Worm (Caenorhabditis elegans) whole organism, late embryonic: ENCODE measurements around the gene Y54G11A.14.
A peak's percentile ranks its signal among the peaks of the same experiment; 100 is the strongest.

Experiments used
- C08G9.2 ChIP-seq: sonication (generic microtip); optimal IDR thresholded peaks from 2 replicates; lab custom pipeline; 2016; ENCODE audit warnings: mild to moderate bottlenecking, missing genetic modification characterization, moderate library complexity, missing compliant biosample characterization
- K02D7.2 ChIP-seq: sonication (generic microtip); optimal IDR thresholded peaks from 2 replicates; lab custom pipeline; 2017; ENCODE audit warnings: mild to moderate bottlenecking, missing genetic modification characterization, missing compliant biosample characterization
- K09A11.1 ChIP-seq: sonication (generic microtip); optimal IDR thresholded peaks from 2 replicates; lab custom pipeline; 2017; ENCODE audit warnings: antibody characterized with exemption, mild to moderate bottlenecking, missing genetic modification characterization, missing compliant biosample characterization; ENCODE audit not compliant: insufficient read depth
- Y22D7AL.16 ChIP-seq: sonication (generic microtip); optimal IDR thresholded peaks from 2 replicates; lab custom pipeline; 2016; ENCODE audit warnings: missing genetic modification characterization, missing compliant biosample characterization
- ahr-1 ChIP-seq: sonication (generic microtip); optimal IDR thresholded peaks from 2 replicates; lab custom pipeline; 2016; ENCODE audit warnings: missing genetic modification characterization, missing compliant biosample characterization
- ama-1 ChIP-seq: fragments of 150-350 bp; optimal IDR thresholded peaks from 2 replicates; lab custom pipeline; 2014
- ceh-14 ChIP-seq: sonication (generic microtip); optimal IDR thresholded peaks from 2 replicates; lab custom pipeline; 2016; ENCODE audit warnings: missing genotype, missing genetic modification characterization, missing compliant biosample characterization
- ceh-18 ChIP-seq: sonication (generic microtip); optimal IDR thresholded peaks from 2 replicates; lab custom pipeline; 2016; ENCODE audit warnings: missing genetic modification characterization, missing compliant biosample characterization
- ceh-19 ChIP-seq: fragments of 200-800 bp; sonication (Bioruptor generic); optimal IDR thresholded peaks from 2 replicates; lab custom pipeline; 2018; ENCODE audit warnings: mild to moderate bottlenecking, missing genetic modification characterization, missing compliant biosample characterization
- ceh-2 ChIP-seq: sonication (generic microtip); optimal IDR thresholded peaks from 2 replicates; lab custom pipeline; 2016; ENCODE audit warnings: missing genotype, missing genetic modification characterization, missing compliant biosample characterization
- ceh-22 ChIP-seq: sonication (generic microtip); optimal IDR thresholded peaks from 2 replicates; lab custom pipeline; 2017; ENCODE audit warnings: missing biosample characterization, missing genetic modification characterization
- ceh-24 ChIP-seq: sonication (generic microtip); optimal IDR thresholded peaks from 2 replicates; lab custom pipeline; 2016; ENCODE audit warnings: mild to moderate bottlenecking, missing genetic modification characterization, missing compliant biosample characterization
- ceh-30 ChIP-seq: fragments of 150-350 bp; optimal IDR thresholded peaks from 2 replicates; lab custom pipeline; 2014; ENCODE audit warnings: missing biosample characterization, missing genetic modification characterization
- ceh-34 ChIP-seq: sonication (generic microtip); optimal IDR thresholded peaks from 2 replicates; lab custom pipeline; 2016; ENCODE audit warnings: mild to moderate bottlenecking, missing genetic modification characterization, missing compliant biosample characterization
- ceh-45 ChIP-seq: fragments of 200-800 bp; sonication (Bioruptor generic); IDR thresholded peaks from 2 replicates; pipeline ENCODE4 v1.3.6; 2022; ENCODE audit warnings: missing genetic modification reagents, missing genetic modification characterization, missing compliant biosample characterization
- ceh-48 ChIP-seq: sonication (generic microtip); optimal IDR thresholded peaks from 2 replicates; lab custom pipeline; 2016; ENCODE audit warnings: missing genetic modification characterization, inconsistent platforms, missing compliant biosample characterization
- ceh-6 ChIP-seq: fragments of 200-800 bp; sonication (Bioruptor generic); optimal IDR thresholded peaks from 2 replicates; lab custom pipeline; 2018; ENCODE audit warnings: mild to moderate bottlenecking, missing genetic modification characterization, missing compliant biosample characterization
- ceh-9 ChIP-seq: sonication (generic microtip); optimal IDR thresholded peaks from 2 replicates; lab custom pipeline; 2016; ENCODE audit warnings: mild to moderate bottlenecking, missing genetic modification characterization, inconsistent platforms, missing compliant biosample characterization
- che-1 ChIP-seq: sonication (generic microtip); optimal IDR thresholded peaks from 2 replicates; lab custom pipeline; 2016; ENCODE audit warnings: mild to moderate bottlenecking, missing genetic modification characterization, missing compliant biosample characterization
- dve-1 ChIP-seq: sonication (generic microtip); optimal IDR thresholded peaks from 2 replicates; lab custom pipeline; 2017; ENCODE audit warnings: antibody characterized with exemption, mild to moderate bottlenecking, missing genetic modification characterization, missing compliant biosample characterization
- elt-2 ChIP-seq: sonication (generic microtip); optimal IDR thresholded peaks from 2 replicates; lab custom pipeline; 2016; ENCODE audit warnings: missing genetic modification reagents, missing genetic modification characterization, missing compliant biosample characterization
- elt-4 ChIP-seq: sonication (generic microtip); optimal IDR thresholded peaks from 2 replicates; lab custom pipeline; 2016; ENCODE audit warnings: missing genetic modification characterization, missing compliant biosample characterization
- ets-4 ChIP-seq: sonication (generic microtip); optimal IDR thresholded peaks from 2 replicates; lab custom pipeline; 2016; ENCODE audit warnings: missing genetic modification characterization, missing compliant biosample characterization
- eyg-1 ChIP-seq: sonication (generic microtip); optimal IDR thresholded peaks from 2 replicates; lab custom pipeline; 2016; ENCODE audit warnings: missing genotype, missing genetic modification characterization, missing compliant biosample characterization
- fax-1 ChIP-seq: sonication (generic microtip); optimal IDR thresholded peaks from 2 replicates; lab custom pipeline; 2016; ENCODE audit warnings: missing genotype, missing genetic modification characterization, missing compliant biosample characterization
- fkh-10 ChIP-seq: fragments of 150-350 bp; optimal IDR thresholded peaks from 2 replicates; lab custom pipeline; 2014; ENCODE audit warnings: missing biosample characterization, missing genetic modification reagents, missing genetic modification characterization
- fkh-6 ChIP-seq: sonication (generic microtip); optimal IDR thresholded peaks from 2 replicates; lab custom pipeline; 2016; ENCODE audit warnings: missing genetic modification characterization, missing compliant biosample characterization
- gmeb-2 ChIP-seq: sonication (generic microtip); optimal IDR thresholded peaks from 2 replicates; lab custom pipeline; 2016; ENCODE audit warnings: missing genetic modification characterization, inconsistent platforms, missing compliant biosample characterization
- hlh-13 ChIP-seq: fragments of 200-800 bp; sonication (Bioruptor generic); optimal IDR thresholded peaks from 2 replicates; lab custom pipeline; 2018; ENCODE audit warnings: mild to moderate bottlenecking, missing genetic modification characterization, missing compliant biosample characterization
- hlh-30 ChIP-seq: sonication (generic microtip); optimal IDR thresholded peaks from 2 replicates; lab custom pipeline; 2017; ENCODE audit warnings: antibody characterized with exemption, missing genetic modification characterization, missing compliant biosample characterization; ENCODE audit not compliant: insufficient read depth
- hlh-6 ChIP-seq: sonication (generic microtip); optimal IDR thresholded peaks from 2 replicates; lab custom pipeline; 2016; ENCODE audit warnings: missing genotype, missing genetic modification characterization, missing compliant biosample characterization
- lim-6 ChIP-seq: sonication (generic microtip); optimal IDR thresholded peaks from 2 replicates; lab custom pipeline; 2016; ENCODE audit warnings: missing genetic modification characterization, missing compliant biosample characterization
- mec-3 ChIP-seq: sonication (generic microtip); optimal IDR thresholded peaks from 2 replicates; lab custom pipeline; 2016; ENCODE audit warnings: borderline replicate concordance, missing genetic modification characterization, missing compliant biosample characterization
- nfya-1 ChIP-seq: sonication (generic microtip); optimal IDR thresholded peaks from 2 replicates; lab custom pipeline; 2017; ENCODE audit warnings: missing genetic modification characterization, mild to moderate bottlenecking, missing compliant biosample characterization, antibody characterized with exemption, moderate library complexity
- nhr-232 ChIP-seq: sonication (generic microtip); optimal IDR thresholded peaks from 2 replicates; lab custom pipeline; 2016; ENCODE audit warnings: missing genetic modification characterization, missing compliant biosample characterization
- npax-4 ChIP-seq: sonication (generic microtip); optimal IDR thresholded peaks from 2 replicates; lab custom pipeline; 2016; ENCODE audit warnings: missing genetic modification characterization, missing compliant biosample characterization
- odd-2 ChIP-seq: sonication (generic microtip); optimal IDR thresholded peaks from 2 replicates; lab custom pipeline; 2017; ENCODE audit warnings: antibody characterized with exemption, mild to moderate bottlenecking, missing genetic modification characterization, missing compliant biosample characterization
- pat-9 ChIP-seq: fragments of 200-800 bp; sonication (Bioruptor generic); optimal IDR thresholded peaks from 2 replicates; lab custom pipeline; 2018; ENCODE audit warnings: mild to moderate bottlenecking, missing genetic modification characterization, moderate library complexity, missing compliant biosample characterization
- pax-1 ChIP-seq: fragments of 150-350 bp; optimal IDR thresholded peaks from 2 replicates; lab custom pipeline; 2014; ENCODE audit warnings: missing biosample characterization, missing genetic modification characterization
- pha-2 ChIP-seq: sonication (generic microtip); optimal IDR thresholded peaks from 2 replicates; lab custom pipeline; 2017; ENCODE audit warnings: mild to moderate bottlenecking, missing genetic modification characterization, missing compliant biosample characterization
- pha-4 ChIP-seq: fragments of 150-350 bp; optimal IDR thresholded peaks from 2 replicates; lab custom pipeline; 2018; ENCODE audit warnings: missing biosample characterization, missing genetic modification reagents, missing genetic modification characterization
- pros-1 ChIP-seq: fragments of 150-350 bp; optimal IDR thresholded peaks from 2 replicates; lab custom pipeline; 2014; ENCODE audit warnings: missing biosample characterization, missing genetic modification reagents, missing genetic modification characterization
- sdc-2 ChIP-seq: sonication (generic microtip); optimal IDR thresholded peaks from 2 replicates; lab custom pipeline; 2016; ENCODE audit warnings: missing genotype, missing genetic modification characterization, missing compliant biosample characterization
- sox-2 ChIP-seq: fragments of 200-800 bp; sonication (Bioruptor generic); IDR thresholded peaks from 2 replicates; pipeline ENCODE4 v1.3.6; 2022; ENCODE audit warnings: missing genetic modification reagents, missing genetic modification characterization, missing compliant biosample characterization
- sox-4 ChIP-seq: sonication (generic microtip); optimal IDR thresholded peaks from 2 replicates; lab custom pipeline; 2017; ENCODE audit warnings: mild to moderate bottlenecking, missing genetic modification characterization, inconsistent platforms, missing compliant biosample characterization
- tbx-2 ChIP-seq: sonication (generic microtip); optimal IDR thresholded peaks from 2 replicates; lab custom pipeline; 2016; ENCODE audit warnings: missing genetic modification characterization, missing compliant biosample characterization
- tbx-7 ChIP-seq: sonication (generic microtip); optimal IDR thresholded peaks from 2 replicates; lab custom pipeline; 2016; ENCODE audit warnings: missing genotype, missing genetic modification characterization, missing compliant biosample characterization
- ttx-3 ChIP-seq: sonication (generic microtip); optimal IDR thresholded peaks from 2 replicates; lab custom pipeline; 2016; ENCODE audit warnings: missing genetic modification reagents, missing genetic modification characterization, missing compliant biosample characterization
- unc-3 ChIP-seq, 2 experiments: fragments of 200-800 bp in 1 of 2; sonication (Bioruptor generic) in 1 of 2; sonication (generic microtip) in 1 of 2; conservative IDR thresholded peaks in 1 of 2; optimal IDR thresholded peaks in 1 of 2; 2 replicates each; pipeline versions ENCODE4 v1.3.6 to Lab custom; 2016 to 2022; ENCODE audit warnings: missing compliant biosample characterization in 2 of 2, missing genetic modification characterization in 2 of 2, missing genetic modification reagents in 1 of 2
- unc-42 ChIP-seq: sonication (generic microtip); optimal IDR thresholded peaks from 2 replicates; lab custom pipeline; 2016; ENCODE audit warnings: missing genotype, missing genetic modification characterization, missing compliant biosample characterization
- unc-55 ChIP-seq: sonication (generic microtip); optimal IDR thresholded peaks from 2 replicates; lab custom pipeline; 2017; ENCODE audit warnings: missing biosample characterization, missing genetic modification reagents, missing genetic modification characterization
- zip-5 ChIP-seq: sonication (generic microtip); optimal IDR thresholded peaks from 2 replicates; lab custom pipeline; 2016; ENCODE audit warnings: missing genetic modification characterization, missing compliant biosample characterization
- ztf-16 ChIP-seq: sonication (generic microtip); optimal IDR thresholded peaks from 2 replicates; lab custom pipeline; 2017; ENCODE audit warnings: missing genetic modification characterization, missing compliant biosample characterization

The Y54G11A.14 gene

ce11 chrII:14349356-14349923, 31.5 kb downstream of the Y54G11A.14 start, which contains the start of the genes Y54G11A.17, lin-7 and elof-1:
TSS of gene Y54G11A.17 (minus strand) at chrII:14349406.
TSS of gene lin-7 (minus strand) at chrII:14349406.
TSS of gene elof-1 (plus strand) at chrII:14349738.
- TF ChIP-seq eyg-1 (tag; lab: Kevin White, UChicago) (no peak), nfya-1 (peak; percentile 92), ceh-24 (no peak), fax-1 (tag; lab: Kevin White, UChicago) (no peak), tbx-7 (tag; lab: Kevin White, UChicago) (no peak), C08G9.2 (tag; lab: Kevin White, UChicago) (no peak), mec-3 (tag; lab: Kevin White, UChicago) (no peak), ets-4 (tag; lab: Kevin White, UChicago) (peak; percentile 19), ceh-14 (tag; lab: Kevin White, UChicago) (no peak), odd-2 (no peak), npax-4 (tag; lab: Kevin White, UChicago) (no peak), dve-1 (tag; lab: Kevin White, UChicago) (peak; percentile 11), ceh-34 (tag; lab: Kevin White, UChicago) (no peak), tbx-2 (peak; percentile 55), elt-2 (tag; lab: Kevin White, UChicago) (peak; percentile 49), pax-1 (tag; lab: Kevin White, UChicago) (peak; percentile 31), elt-4 (tag; lab: Kevin White, UChicago) (no peak), hlh-13 (no peak), sdc-2 (no peak), K09A11.1 (tag; lab: Kevin White, UChicago) (no peak), hlh-6 (no peak), hlh-30 (peak; percentile 31), sox-2 (GFP tag; lab: Robert Waterston, UW) (no peak), ama-1 (lab: Kevin White, UChicago) (no peak), pros-1 (no peak), ceh-6 (GFP tag; lab: Kevin White, UChicago) (no peak), gmeb-2 (no peak), ttx-3 (peak; percentile 8), pha-2 (tag; lab: Kevin White, UChicago) (no peak), unc-3 (GFP tag; conservative IDR thresholded peaks at IDR 0.05; lab: Robert Waterston, UW) (no peak; the same call in 1 of the 2 replicates), unc-3 (tag; optimal IDR thresholded peaks at IDR 0.05; lab: Kevin White, UChicago) (no peak), ceh-18 (tag; lab: Kevin White, UChicago) (peak; percentile 47), zip-5 (no peak), ztf-16 (tag; lab: Kevin White, UChicago) (no peak), unc-42 (tag; lab: Kevin White, UChicago) (peak; percentile 78), ceh-45 (no peak), fkh-10 (no peak), ceh-48 (tag; lab: Kevin White, UChicago) (peak; percentile 60), Y22D7AL.16 (tag; lab: Kevin White, UChicago) (peak; percentile 32), ceh-9 (tag; lab: Kevin White, UChicago) (no peak), pha-4 (tag; lab: Kevin White, UChicago) (no peak), ceh-30 (tag; lab: Kevin White, UChicago) (no peak), ceh-2 (tag; lab: Kevin White, UChicago) (peak; percentile 31), lim-6 (tag; lab: Kevin White, UChicago) (no peak), ceh-22 (tag; lab: Kevin White, UChicago) (no peak), K02D7.2 (tag; lab: Kevin White, UChicago) (no peak), sox-4 (tag; lab: Kevin White, UChicago) (peak; percentile 32), nhr-232 (tag; lab: Kevin White, UChicago) (no peak), pat-9 (tag; lab: Kevin White, UChicago) (no peak), che-1 (no peak), unc-55 (GFP tag; lab: Kevin White, UChicago) (peak; percentile 65), ceh-19 (GFP tag; lab: Kevin White, UChicago) (peak; percentile 18), fkh-6 (no peak), ahr-1 (no peak)
